Worm (Caenorhabditis elegans) whole organism, L4 larva: ENCODE results near the gene snpc-1.1.
A peak's percentile ranks its signal among the peaks of the same experiment; 100 is the strongest.

Experiments used
- F10B5.3 ChIP-seq: sonication (generic microtip); optimal IDR thresholded peaks from 2 replicates; lab custom pipeline; 2016; ENCODE audit warnings: mild to moderate bottlenecking, missing genetic modification characterization, missing compliant biosample characterization
- F44E2.7 ChIP-seq: fragments of 200-800 bp; sonication (Bioruptor generic); IDR thresholded peaks from 2 replicates; pipeline ENCODE4 v2.1.2; 2022; ENCODE audit warnings: missing genetic modification characterization, missing compliant biosample characterization
- R02D3.7 ChIP-seq: fragments of 150-350 bp; sonication (generic microtip); optimal IDR thresholded peaks from 3 replicates; lab custom pipeline; 2014; ENCODE audit warnings: missing biosample characterization, missing genetic modification characterization
- T26A8.4 ChIP-seq: fragments of 200-800 bp; sonication (Bioruptor generic); IDR thresholded peaks from 2 replicates; pipeline ENCODE4 v1.3.6; 2022; ENCODE audit warnings: missing genetic modification characterization, missing compliant biosample characterization
- Y48G9A.11 ChIP-seq: fragments of 200-800 bp; sonication (Bioruptor generic); IDR thresholded peaks from 2 replicates; pipeline ENCODE4 v1.3.6; 2022; ENCODE audit warnings: missing genetic modification reagents, missing genetic modification characterization, missing compliant biosample characterization
- Y5F2A.4 ChIP-seq: fragments of 200-800 bp; sonication (Bioruptor generic); optimal IDR thresholded peaks from 2 replicates; lab custom pipeline; 2018; ENCODE audit warnings: mild to moderate bottlenecking, missing genetic modification characterization, missing compliant biosample characterization
- Y75B8A.6 ChIP-seq: fragments of 200-800 bp; sonication (Bioruptor generic); IDR thresholded peaks from 2 replicates; pipeline ENCODE4 v1.3.6; 2022; ENCODE audit warnings: missing genetic modification reagents, missing genetic modification characterization, missing compliant biosample characterization
- aha-1 ChIP-seq: fragments of 150-350 bp; peaks from one replicate; lab custom pipeline; 2014; ENCODE audit warnings: missing biosample characterization, missing genetic modification characterization
- attf-4 ChIP-seq: sonication (generic microtip); optimal IDR thresholded peaks from 3 replicates; lab custom pipeline; 2017; ENCODE audit warnings: missing biosample characterization, missing genetic modification characterization
- ceh-82 ChIP-seq: sonication (generic microtip); optimal IDR thresholded peaks from 2 replicates; lab custom pipeline; 2017; ENCODE audit warnings: missing biosample characterization, missing genetic modification characterization
- daf-8 ChIP-seq: fragments of 200-800 bp; sonication (Bioruptor generic); IDR thresholded peaks from 2 replicates; pipeline ENCODE4 v1.3.6; 2022; ENCODE audit warnings: missing genetic modification characterization, missing compliant biosample characterization
- dmd-6 ChIP-seq: fragments of 200-800 bp; sonication (Bioruptor generic); IDR thresholded peaks from 2 replicates; pipeline ENCODE4 v1.3.6; 2022; ENCODE audit warnings: missing genetic modification reagents, missing genetic modification characterization, missing compliant biosample characterization
- dmd-8 ChIP-seq: fragments of 200-800 bp; sonication (Bioruptor generic); IDR thresholded peaks from 2 replicates; pipeline ENCODE4 v1.3.6; 2022; ENCODE audit warnings: missing genetic modification characterization, missing compliant biosample characterization
- dmd-9 ChIP-seq: fragments of 200-800 bp; sonication (Bioruptor generic); IDR thresholded peaks from 2 replicates; pipeline ENCODE4 v1.3.6; 2022; ENCODE audit warnings: missing genetic modification reagents, missing genetic modification characterization, missing compliant biosample characterization
- duxl-1 ChIP-seq: sonication (generic microtip); optimal IDR thresholded peaks from 2 replicates; lab custom pipeline; 2016; ENCODE audit warnings: mild to moderate bottlenecking, missing genetic modification characterization, moderate library complexity, missing compliant biosample characterization; ENCODE audit not compliant: poor library complexity
- dve-1 ChIP-seq: sonication (generic microtip); optimal IDR thresholded peaks from 2 replicates; lab custom pipeline; 2017; ENCODE audit warnings: antibody characterized with exemption, mild to moderate bottlenecking, missing genetic modification characterization, missing compliant biosample characterization; ENCODE audit not compliant: insufficient read depth
- egl-43 ChIP-seq: fragments of 200-800 bp; sonication (Bioruptor generic); IDR thresholded peaks from 2 replicates; pipeline ENCODE4 v1.3.6; 2022; ENCODE audit warnings: missing genetic modification reagents, missing genetic modification characterization, missing compliant biosample characterization
- fos-1 ChIP-seq: fragments of 150-350 bp; optimal IDR thresholded peaks from 2 replicates; lab custom pipeline; 2014; ENCODE audit warnings: missing biosample characterization, missing genetic modification characterization
- hlh-11 ChIP-seq: fragments of 200-800 bp; sonication (Bioruptor generic); optimal IDR thresholded peaks from 2 replicates; lab custom pipeline; 2018; ENCODE audit warnings: mild to moderate bottlenecking, missing genetic modification characterization, missing compliant biosample characterization
- hlh-30 ChIP-seq: sonication (generic microtip); optimal IDR thresholded peaks from 2 replicates; lab custom pipeline; 2017; ENCODE audit warnings: antibody characterized with exemption, mild to moderate bottlenecking, missing genetic modification characterization, missing compliant biosample characterization; ENCODE audit not compliant: insufficient read depth
- lin-15B ChIP-seq: fragments of 150-350 bp; sonication (generic microtip); optimal IDR thresholded peaks from 3 replicates; lab custom pipeline; 2014; ENCODE audit warnings: missing biosample characterization, missing genetic modification characterization
- lin-38 ChIP-seq: fragments of 200-800 bp; sonication (Bioruptor generic); IDR thresholded peaks from 2 replicates; pipeline ENCODE4 v1.3.6; 2022; ENCODE audit warnings: missing genetic modification reagents, missing genetic modification characterization, missing compliant biosample characterization
- lsy-2 ChIP-seq, 2 experiments: fragments of 150-350 bp in 1 of 2; sonication (generic microtip) in 1 of 2; optimal IDR thresholded peaks; 2 replicates each; lab custom pipeline; 2014 to 2017; ENCODE audit warnings: missing biosample characterization in 2 of 2, missing genetic modification characterization in 2 of 2
- madf-9 ChIP-seq: fragments of 200-800 bp; sonication (Bioruptor generic); conservative IDR thresholded peaks from 2 replicates; pipeline ENCODE4 v1.3.6; 2022; ENCODE audit warnings: missing genetic modification reagents, missing genetic modification characterization, missing compliant biosample characterization
- mdt-29 ChIP-seq: fragments of 200-800 bp; sonication (Bioruptor generic); IDR thresholded peaks from 2 replicates; pipeline ENCODE4 v1.3.6; 2022; ENCODE audit warnings: missing genetic modification reagents, missing genetic modification characterization, missing compliant biosample characterization
- mep-1 ChIP-seq: fragments of 150-350 bp; sonication (generic microtip); optimal IDR thresholded peaks from 3 replicates; lab custom pipeline; 2014; ENCODE audit warnings: missing biosample characterization, missing genetic modification characterization
- mes-2 ChIP-seq: sonication (generic microtip); optimal IDR thresholded peaks from 2 replicates; lab custom pipeline; 2016; ENCODE audit warnings: missing genotype, mild to moderate bottlenecking, missing genetic modification characterization, missing compliant biosample characterization; ENCODE audit not compliant: poor library complexity, severe bottlenecking
- nhr-11 ChIP-seq: fragments of 150-350 bp; optimal IDR thresholded peaks from 2 replicates; lab custom pipeline; 2014; ENCODE audit warnings: missing biosample characterization, missing genetic modification characterization
- nhr-28 ChIP-seq: fragments of 150-350 bp; optimal IDR thresholded peaks from 2 replicates; lab custom pipeline; 2014; ENCODE audit warnings: missing biosample characterization, missing genetic modification characterization
- nhr-42 ChIP-seq: fragments of 200-800 bp; sonication (Bioruptor generic); IDR thresholded peaks from 2 replicates; pipeline ENCODE4 v1.3.6; 2022; ENCODE audit warnings: missing genetic modification characterization, missing compliant biosample characterization
- nhr-48 ChIP-seq: sonication (generic microtip); optimal IDR thresholded peaks from 2 replicates; lab custom pipeline; 2016; ENCODE audit warnings: mild to moderate bottlenecking, missing genetic modification characterization, missing compliant biosample characterization
- nhr-6 ChIP-seq: fragments of 150-350 bp; optimal IDR thresholded peaks from 2 replicates; lab custom pipeline; 2014; ENCODE audit warnings: missing biosample characterization, missing genetic modification characterization
- nhr-77 ChIP-seq: fragments of 150-350 bp; optimal IDR thresholded peaks from 2 replicates; lab custom pipeline; 2014; ENCODE audit warnings: missing biosample characterization, missing genetic modification characterization
- pha-4 ChIP-seq, 2 experiments: fragments of 150-350 bp in 1 of 2; fragments of 200-800 bp in 1 of 2; sonication (Bioruptor generic) in 1 of 2; IDR thresholded peaks in 1 of 2; optimal IDR thresholded peaks in 1 of 2; 2 replicates each; pipeline versions ENCODE4 v1.3.6 to Lab custom; 2014 to 2022; ENCODE audit warnings: missing genetic modification characterization in 2 of 2, missing genetic modification reagents in 2 of 2, missing biosample characterization in 1 of 2, missing compliant biosample characterization in 1 of 2
- php-3 ChIP-seq: fragments of 200-800 bp; sonication (Bioruptor generic); IDR thresholded peaks from 2 replicates; pipeline ENCODE4 v1.3.6; 2022; ENCODE audit warnings: missing genetic modification reagents, missing genetic modification characterization, missing compliant biosample characterization
- set-16 ChIP-seq: fragments of 200-800 bp; sonication (Bioruptor generic); IDR thresholded peaks from 2 replicates; pipeline ENCODE4 v1.3.6; 2022; ENCODE audit warnings: missing genetic modification reagents, missing genetic modification characterization, missing compliant biosample characterization
- tra-1 ChIP-seq: fragments of 200-800 bp; sonication (Bioruptor generic); IDR thresholded peaks from 2 replicates; pipeline ENCODE4 v1.3.6; 2022; ENCODE audit warnings: missing genetic modification reagents, missing genetic modification characterization, missing compliant biosample characterization
- unc-62 ChIP-seq, 3 experiments: fragments of 150-350 bp in 1 of 3; sonication (generic microtip); optimal IDR thresholded peaks in 2 of 3; peaks in 1 of 3; 1 replicate in 1 of 3; 2 replicates in 2 of 3; lab custom pipeline; 2014 to 2017; ENCODE audit warnings: missing biosample characterization in 3 of 3, missing genetic modification characterization in 3 of 3, missing genetic modification reagents in 3 of 3, missing genotype in 1 of 3
- vab-7 ChIP-seq: fragments of 200-800 bp; sonication (Bioruptor generic); IDR thresholded peaks from 2 replicates; pipeline ENCODE4 v1.3.6; 2022; ENCODE audit warnings: missing genetic modification reagents, missing genetic modification characterization, missing compliant biosample characterization
- zip-11 ChIP-seq: fragments of 200-800 bp; sonication (Bioruptor generic); IDR thresholded peaks from 2 replicates; pipeline ENCODE4 v1.3.6; 2022; ENCODE audit warnings: missing genetic modification characterization, missing compliant biosample characterization
- zip-2 ChIP-seq: fragments of 150-350 bp; optimal IDR thresholded peaks from 2 replicates; lab custom pipeline; 2014; ENCODE audit warnings: missing biosample characterization, missing genetic modification characterization

Gene snpc-1.1

DNA sequence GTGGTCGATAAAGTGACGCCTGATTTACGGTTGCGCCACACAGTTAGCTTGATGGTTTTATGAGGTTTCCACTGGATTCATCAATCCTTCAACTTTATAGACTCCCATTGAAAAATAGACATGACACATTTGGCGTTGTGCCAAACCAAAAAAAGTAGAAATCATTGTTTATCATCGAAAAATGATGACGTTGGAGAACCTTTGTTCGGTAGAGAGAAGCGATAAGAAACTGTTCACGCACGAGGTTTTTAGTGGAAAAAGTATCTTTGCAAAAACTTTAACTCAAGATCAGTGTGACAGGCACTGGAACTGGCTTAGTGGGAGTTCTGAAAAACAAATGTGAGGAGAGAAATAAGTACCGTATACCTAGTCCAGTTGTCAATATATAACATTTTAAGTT lies 32.5 kb upstream of the snpc-1.1 start (continued):
- TF ChIP-seq dmd-6: peak; percentile 55

DNA sequence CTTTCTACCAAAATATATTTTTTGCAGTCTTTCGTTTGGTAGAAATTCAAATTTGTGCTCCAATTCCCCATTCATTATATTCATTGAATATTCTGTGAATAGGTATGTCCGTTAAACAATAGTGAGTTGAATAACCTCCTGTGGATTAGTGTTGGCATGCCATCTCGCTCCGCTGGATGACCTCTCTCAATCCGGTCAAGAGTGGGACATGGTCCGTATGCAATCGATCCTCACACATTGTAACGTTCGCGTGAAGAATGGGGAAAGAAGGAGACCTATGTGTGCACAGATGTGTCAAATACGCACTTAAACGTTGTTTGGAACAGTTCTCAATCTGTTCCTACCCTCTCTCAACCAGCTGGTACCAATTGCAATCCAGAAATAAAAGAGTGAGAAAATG lies 32.1 kb upstream of the snpc-1.1 start:
- TF ChIP-seq zip-2 (tag; lab: Kevin White, UChicago) (no peak), lin-38 (GFP tag; lab: Robert Waterston, UW) (no peak), duxl-1 (tag; lab: Kevin White, UChicago) (no peak), nhr-48 (tag; lab: Kevin White, UChicago) (no peak), vab-7 (GFP tag; lab: Robert Waterston, UW) (no peak), madf-9 (GFP tag; lab: Robert Waterston, UW) (no peak), php-3 (no peak), mep-1 (no peak), egl-43 (GFP tag; lab: Robert Waterston, UW) (no peak), dmd-9 (GFP tag; lab: Robert Waterston, UW) (no peak), fos-1 (tag; lab: Kevin White, UChicago) (no peak), daf-8 (GFP tag; lab: Robert Waterston, UW) (no peak)

DNA sequence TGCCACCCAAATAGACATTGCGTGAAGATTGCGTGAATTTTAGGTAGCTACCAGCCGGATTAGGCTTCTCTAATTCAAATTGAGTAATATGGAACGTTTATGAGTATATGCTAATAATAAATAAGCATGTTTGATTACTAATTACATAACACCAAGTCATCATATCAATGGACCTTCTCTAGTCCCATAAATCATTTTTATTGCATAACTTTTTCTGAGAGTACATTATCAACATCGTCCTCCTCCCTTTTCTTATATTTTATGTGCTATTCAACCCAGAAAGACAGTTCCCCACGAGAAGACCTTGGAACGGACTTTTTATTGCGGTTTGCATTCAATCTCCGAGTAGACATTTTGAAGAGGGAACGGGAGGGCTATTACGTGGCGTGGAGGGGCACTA lies 31.2 kb upstream of the snpc-1.1 start:
- TF ChIP-seq nhr-11 (tag; lab: Kevin White, UChicago): no peak
- TF ChIP-seq F44E2.7: no peak
- no peak for TF ChIP-seq set-16 (GFP tag; lab: Robert Waterston, UW)
- TF ChIP-seq tra-1: 0 out of 2 replicates have a peak, but pooled peaks have one; percentile 25
- peak; percentile 24 for TF ChIP-seq F10B5.3
- TF ChIP-seq ceh-82 (tag; lab: Kevin White, UChicago): no peak
- TF ChIP-seq Y48G9A.11 (GFP tag; lab: Robert Waterston, UW): 0 out of 2 replicates have a peak, but pooled peaks have one; percentile 17
- no peak for TF ChIP-seq T26A8.4
- TF ChIP-seq R02D3.7: no peak

DNA sequence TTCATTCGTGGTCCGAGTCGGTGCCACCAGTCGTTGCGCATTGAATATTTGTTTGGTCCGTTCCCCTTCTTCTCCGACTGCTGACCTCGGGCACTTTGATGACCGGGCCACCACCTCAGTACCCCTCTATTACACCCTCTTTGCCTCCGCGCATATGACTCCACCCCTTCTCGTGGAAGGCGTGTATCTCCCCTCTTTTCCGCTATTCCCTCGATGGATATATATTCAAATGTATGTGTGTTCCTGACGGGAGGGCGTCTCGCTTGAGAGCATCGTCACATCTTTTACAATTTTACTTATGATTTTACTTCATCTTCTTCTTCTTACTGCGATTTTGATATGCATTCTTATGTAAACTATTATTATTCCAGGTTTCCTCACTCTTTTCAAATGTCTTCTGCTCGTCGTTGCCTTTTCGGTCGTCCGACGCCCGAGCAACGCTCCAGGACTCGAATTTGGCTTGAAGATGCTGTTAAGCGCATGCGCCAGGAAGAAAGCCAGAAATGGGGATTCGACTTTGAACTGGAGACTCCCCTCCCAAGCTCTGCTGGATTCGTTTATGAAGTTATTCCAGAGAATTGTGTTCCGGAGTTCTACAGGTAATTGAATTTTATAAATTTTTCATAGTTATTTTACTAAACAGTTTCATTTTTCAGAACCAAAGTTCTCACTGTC lies 29.9 kb upstream of the snpc-1.1 start, which contains the start of gene cki-1:
Gene cki-1, plus strand, starts transcription at position 372 of the 675 bp plus-strand sequence.
- TF ChIP-seq unc-62 (GFP tag; optimal IDR thresholded peaks at IDR 0.05 in 1 of 2; lab: Kevin White, UChicago) (peak in 1 of 2 experiments; percentile 50), unc-62 (tag; optimal IDR thresholded peaks at IDR 0.05; lab: Kevin White, UChicago) (no peak), lin-15B (tag; lab: Kevin White, UChicago) (no peak), Y48G9A.11 (GFP tag; lab: Robert Waterston, UW) (no peak), dmd-8 (no peak), zip-11 (GFP tag; lab: Robert Waterston, UW) (no peak), Y75B8A.6 (no peak), nhr-42 (GFP tag; lab: Robert Waterston, UW) (no peak), set-16 (GFP tag; lab: Robert Waterston, UW) (0 out of 2 replicates have a peak, but pooled peaks have one; percentile 7), lin-38 (GFP tag; lab: Robert Waterston, UW) (no peak), hlh-30 (tag; lab: Kevin White, UChicago) (no peak)

DNA sequence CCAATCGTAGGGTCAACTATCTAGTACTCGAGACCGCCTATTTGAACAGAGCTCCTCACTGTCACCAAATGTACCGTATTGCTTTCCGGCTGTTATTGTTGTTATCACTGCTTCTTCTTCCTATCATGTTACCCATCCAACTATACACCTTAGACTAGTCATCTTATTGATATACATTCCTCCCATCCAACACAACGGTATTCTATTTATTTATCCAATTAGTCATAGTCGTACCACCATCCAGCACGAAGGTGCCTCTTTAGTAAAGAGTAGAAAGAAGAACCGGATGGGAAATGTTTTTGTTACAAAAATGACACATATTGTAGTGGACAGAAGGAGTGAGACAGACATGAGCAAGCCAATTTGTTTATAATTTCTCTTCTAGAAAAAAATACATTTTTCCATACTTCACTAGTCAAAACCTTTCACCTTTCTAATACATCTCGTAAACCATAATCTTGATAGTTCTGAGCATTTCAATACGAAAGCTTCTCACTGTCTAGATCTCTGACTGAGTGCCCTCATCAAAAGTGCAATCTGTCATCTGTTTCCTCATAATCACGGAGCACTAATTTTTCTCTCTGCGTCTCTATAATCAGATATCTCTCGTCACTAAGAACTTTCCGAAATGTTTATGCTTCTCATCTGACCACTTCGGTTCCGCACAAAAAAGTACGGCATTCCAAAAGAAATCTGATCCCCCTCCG lies 29.2 kb upstream of the snpc-1.1 start:
- no peak for TF ChIP-seq nhr-77 (tag; lab: Kevin White, UChicago)
- TF ChIP-seq pha-4 (GFP tag; IDR thresholded peaks at IDR 0.05; lab: Robert Waterston, UW): no peak
- peak; percentile 66 for TF ChIP-seq pha-4 (tag; optimal IDR thresholded peaks at IDR 0.05; lab: Kevin White, UChicago)
- TF ChIP-seq lsy-2 (tag; optimal IDR thresholded peaks at IDR 0.05; lab: Kevin White, UChicago): peak in 1 of 2 experiments; percentile 45
- TF ChIP-seq unc-62 (GFP tag; optimal IDR thresholded peaks at IDR 0.05 in 1 of 2; lab: Kevin White, UChicago): peak in 1 of 2 experiments; percentile 37
- TF ChIP-seq unc-62 (tag; optimal IDR thresholded peaks at IDR 0.05; lab: Kevin White, UChicago): no peak
- TF ChIP-seq dve-1: peak; percentile 16
- peak; percentile 29 for TF ChIP-seq duxl-1 (tag; lab: Kevin White, UChicago)
- peak; percentile 7 for TF ChIP-seq hlh-11
- TF ChIP-seq nhr-11 (tag; lab: Kevin White, UChicago): no peak
- TF ChIP-seq mes-2 (tag; lab: Kevin White, UChicago): peak; percentile 20
- peak; percentile 8 for TF ChIP-seq aha-1 (tag; lab: Kevin White, UChicago)
- no peak for TF ChIP-seq Y5F2A.4 (GFP tag; lab: Kevin White, UChicago)
- no peak for TF ChIP-seq mdt-29 (GFP tag; lab: Robert Waterston, UW)
- TF ChIP-seq nhr-28 (tag; lab: Kevin White, UChicago): peak; percentile 19
- peak; percentile 70 for TF ChIP-seq nhr-6 (tag; lab: Kevin White, UChicago)
- peak; percentile 11 for TF ChIP-seq attf-4 (tag; lab: Kevin White, UChicago)
